Fruit fly (Drosophila melanogaster) S2 (cell line): ENCODE measurements around the gene CG31459.

ENCODE experiments used
- CG8478 ChIP-seq: fragments of >200 bp; optimal IDR thresholded peaks from 2 replicates; lab custom pipeline; 2018
- CTCF ChIP-seq, 2 experiments: fragments of >200 bp; optimal IDR thresholded peaks; 2 replicates each; lab custom pipeline; 2018

Gene CG31459

DNA sequence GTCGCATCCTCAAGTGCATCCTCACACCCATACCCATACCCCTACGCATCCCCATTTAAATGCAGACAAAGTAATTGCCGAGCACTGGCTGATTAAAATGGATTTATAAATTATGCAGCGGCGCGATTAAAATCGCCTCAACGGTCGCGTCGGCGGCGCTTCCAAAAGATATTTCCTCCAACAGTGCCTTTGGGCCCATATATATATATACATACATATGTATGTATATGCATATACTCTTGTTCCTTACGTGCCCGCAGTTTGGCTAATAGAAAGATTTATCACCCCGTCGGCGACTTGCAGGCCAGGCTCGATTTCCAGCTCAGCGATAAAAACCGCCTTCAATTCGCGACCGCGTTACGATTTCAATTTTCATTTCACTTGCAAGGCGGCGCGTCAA lies 23.9 kb upstream of the CG31459 start:
- no peak for TF ChIP-seq CG8478
- no peak for TF ChIP-seq CTCF (optimal IDR thresholded peaks at IDR 0.05; lab: Kevin White, UChicago)

- no peak for TF ChIP-seq CTCF (optimal IDR thresholded peaks at IDR 0.05; lab: Kevin White, UChicago)
Observed at dm6 chr3R:19820994-19821393, 19.7 kb upstream of the CG31459 start.

DNA sequence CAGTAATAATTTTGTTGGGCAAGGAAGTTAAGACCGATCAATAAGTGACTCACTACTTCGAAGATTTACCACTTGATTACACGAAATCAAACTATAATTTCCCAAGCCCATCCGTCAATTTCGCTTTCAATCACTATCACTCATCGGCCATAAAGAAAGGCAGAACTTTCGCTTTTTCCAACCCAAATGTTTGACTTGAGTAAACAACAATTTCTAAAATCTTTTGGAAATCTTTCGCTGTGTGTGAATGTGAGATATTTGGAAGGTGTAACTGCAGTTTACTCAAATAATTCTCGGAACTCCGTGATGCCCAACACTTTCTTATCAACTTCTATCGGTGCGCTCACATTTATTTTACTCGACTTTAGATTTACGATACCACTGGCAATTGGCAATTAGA lies 18.5 kb upstream of the CG31459 start:
- TF ChIP-seq CTCF (optimal IDR thresholded peaks at IDR 0.05; lab: Kevin White, UChicago), result no peak
- no peak for TF ChIP-seq CG8478

DNA sequence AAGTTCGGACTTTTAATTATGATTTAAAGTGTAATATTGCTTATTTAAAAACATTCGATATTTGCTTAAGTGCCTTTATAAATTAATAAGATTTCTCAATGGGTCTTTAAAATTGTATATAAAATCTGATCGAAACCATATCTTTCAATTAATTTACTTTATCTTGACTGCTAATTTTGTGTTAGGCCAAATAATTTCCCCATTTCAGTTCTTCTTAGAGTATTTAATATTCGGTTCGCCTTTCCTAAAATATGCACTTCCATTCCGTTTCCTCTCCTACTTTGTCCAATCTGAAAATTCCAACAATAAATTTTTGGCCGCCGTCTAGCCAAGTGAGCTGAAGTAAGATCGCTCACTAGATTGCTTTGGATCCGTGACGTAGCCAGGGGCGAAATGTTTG lies 16.2 kb upstream of the CG31459 start:
- TF ChIP-seq CG8478 (no peak), CTCF (optimal IDR thresholded peaks at IDR 0.05; lab: Kevin White, UChicago) (no peak)

- TF ChIP-seq CTCF (optimal IDR thresholded peaks at IDR 0.05; lab: Kevin White, UChicago) (no peak), CG8478 (no peak)
Observed at dm6 chr3R:19826355-19826754, 14.3 kb upstream of the CG31459 start.

DNA sequence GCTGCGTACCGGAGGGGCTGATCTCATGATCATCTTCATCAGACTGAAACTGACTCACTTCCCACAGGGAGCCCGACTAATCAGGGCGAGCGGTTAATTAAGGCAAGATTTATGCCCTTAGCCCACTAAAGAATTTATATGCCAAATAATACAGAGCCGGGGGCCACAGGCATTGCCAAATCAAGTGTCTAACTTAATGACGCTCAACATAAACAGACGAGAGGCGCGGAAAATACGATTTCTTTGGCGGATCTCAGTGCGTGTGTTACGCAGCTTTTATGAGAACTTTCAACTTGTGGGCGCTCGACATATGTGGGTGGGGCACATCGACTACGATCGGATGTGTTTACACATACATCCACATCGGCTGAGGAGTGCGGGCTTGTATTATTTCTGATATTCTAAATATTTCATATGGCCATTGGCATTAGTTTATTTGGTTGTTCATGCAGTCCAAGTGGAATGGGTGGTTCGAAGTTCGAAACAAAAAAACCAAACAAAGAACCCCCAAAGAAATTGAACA lies 13.8 kb upstream of the CG31459 start:
- TF ChIP-seq CTCF (optimal IDR thresholded peaks at IDR 0.05; lab: Kevin White, UChicago) (no peak), CG8478 (no peak)

DNA sequence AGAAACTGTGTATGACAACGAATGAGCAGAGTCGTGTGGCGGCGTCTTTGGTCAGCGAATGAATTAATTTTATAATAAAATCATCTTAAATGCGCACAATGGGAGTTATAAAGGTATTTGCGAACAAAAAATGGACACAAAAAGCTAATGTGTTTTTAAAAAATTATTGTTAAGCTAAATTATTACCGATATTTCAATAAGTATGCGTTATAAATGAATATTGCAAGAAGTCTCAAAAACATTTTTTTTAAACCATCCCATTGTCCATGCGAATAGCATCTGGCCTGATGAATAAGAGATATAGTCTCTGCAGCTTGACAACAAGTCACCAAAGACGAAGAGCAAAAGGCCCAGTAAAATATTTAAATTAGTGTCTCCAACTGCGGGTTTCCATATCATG lies 9.7 kb upstream of the CG31459 start:
- no peak for TF ChIP-seq CTCF (optimal IDR thresholded peaks at IDR 0.05; lab: Kevin White, UChicago)
- no peak for TF ChIP-seq CG8478

DNA sequence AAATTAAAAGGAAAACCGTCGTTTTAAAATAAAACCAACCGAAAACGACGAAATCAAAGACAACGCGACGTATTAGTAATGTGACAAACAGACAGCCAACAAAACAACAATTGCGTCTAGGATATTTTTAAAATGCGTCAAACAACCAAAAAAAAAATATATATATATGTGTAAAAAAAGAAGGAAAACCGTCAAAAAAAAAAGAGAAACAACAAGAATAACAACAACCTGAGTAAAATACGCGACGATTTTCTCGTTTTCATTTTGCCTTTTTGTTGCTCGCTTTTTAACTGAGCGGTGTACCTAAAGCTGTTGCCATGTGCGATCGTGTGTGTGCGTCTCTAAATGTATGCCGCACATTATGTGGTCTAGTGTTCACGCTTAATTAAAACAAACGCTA lies 7.1 kb upstream of the CG31459 start:
- TF ChIP-seq CTCF (optimal IDR thresholded peaks at IDR 0.05; lab: Kevin White, UChicago) (no peak), CG8478 (no peak)

dm6 chr3R:19833963-19834362 lies 6.7 kb upstream of the CG31459 start:
- TF ChIP-seq CTCF (optimal IDR thresholded peaks at IDR 0.05; lab: Kevin White, UChicago) (no peak), CG8478 (no peak)

- TF ChIP-seq CG8478 (no peak), CTCF (optimal IDR thresholded peaks at IDR 0.05; lab: Kevin White, UChicago) (no peak)
Observed at dm6 chr3R:19834982-19835381, 5.7 kb upstream of the CG31459 start.

DNA sequence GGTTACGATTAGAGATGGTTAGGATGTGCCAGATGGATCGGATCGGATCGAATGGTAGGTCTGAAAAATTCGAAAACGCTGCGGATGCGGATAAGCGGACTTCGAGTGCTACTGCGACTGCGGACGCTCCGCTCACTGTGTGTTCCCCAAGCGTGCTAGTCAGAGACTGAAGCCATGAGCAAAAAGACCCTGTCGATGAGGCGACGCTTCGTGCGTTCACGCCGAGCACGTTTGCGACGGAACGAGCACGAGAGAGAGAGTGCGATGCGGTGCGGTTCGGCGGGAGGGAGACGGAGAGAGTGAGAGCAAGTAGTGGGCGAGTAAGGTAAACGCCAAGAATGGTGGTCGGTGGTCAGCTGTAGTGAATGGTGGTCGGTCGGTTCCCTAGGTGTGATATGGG lies 4.0 kb upstream of the CG31459 start, which contains the start of gene bnl:
bnl (minus strand) TSS at position 131 of the 400 bp plus-strand sequence.
- TF ChIP-seq CTCF (optimal IDR thresholded peaks at IDR 0.05; lab: Kevin White, UChicago) (peak; percentile 9 to 15), CG8478 (no peak)

- TF ChIP-seq CG8478, result no peak
Observed at dm6 chr3R:19838925-19839601, 1.6 kb upstream of the CG31459 start.

- TF ChIP-seq CTCF (optimal IDR thresholded peaks at IDR 0.05; lab: Kevin White, UChicago) (no peak), CG8478 (no peak)
Observed at dm6 chr3R:19843888-19844287, 3.2 kb downstream of the CG31459 start.

- no peak for TF ChIP-seq CTCF (optimal IDR thresholded peaks at IDR 0.05; lab: Kevin White, UChicago)
- no peak for TF ChIP-seq CG8478
Observed at dm6 chr3R:19846870-19847590, 6.4 kb downstream of the CG31459 start, which contains the start of gene MICU3. Gene MICU3 (plus strand): TSS chr3R:19847311.

DNA sequence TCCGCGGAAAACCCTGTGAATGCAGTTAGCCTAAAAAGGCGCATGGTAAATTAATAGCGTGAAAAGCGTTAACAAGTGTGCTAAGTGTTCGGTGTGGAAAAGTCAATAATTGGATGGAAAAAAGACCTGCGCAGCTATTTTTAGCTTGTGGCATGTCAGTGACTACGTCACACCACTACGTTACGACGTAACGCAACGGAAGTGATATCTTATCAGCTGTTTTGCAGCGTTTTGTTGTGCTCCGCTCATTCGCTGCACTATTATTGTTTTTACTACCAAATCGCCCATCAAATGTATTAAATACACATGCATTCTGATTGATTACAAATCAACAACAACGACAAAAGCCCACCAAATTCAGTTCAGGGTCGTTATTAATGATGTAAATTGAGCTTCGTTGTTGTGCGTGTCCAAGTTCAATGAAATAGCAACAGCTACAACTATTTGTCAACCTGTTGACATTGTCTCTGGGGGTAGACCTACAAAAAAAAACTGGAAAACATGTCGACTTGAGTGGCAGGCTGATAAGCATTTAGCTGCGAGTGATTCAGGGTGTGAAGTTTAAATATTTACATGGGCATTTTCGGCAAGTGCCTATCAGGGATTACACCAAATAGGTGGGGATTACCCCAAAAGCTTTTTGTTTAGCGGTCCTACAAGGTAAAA lies 7.1 kb downstream of the CG31459 start:
- TF ChIP-seq CG8478 (no peak), CTCF (optimal IDR thresholded peaks at IDR 0.05; lab: Kevin White, UChicago) (no peak)
